Worm (Caenorhabditis elegans) whole organism, L4/young adult: ENCODE results near the gene fbxa-27.

Experiments used
- W03F9.2 ChIP-seq: fragments of 150-350 bp; optimal IDR thresholded peaks from 2 replicates; lab custom pipeline; 2014; ENCODE audit warnings: missing biosample characterization, missing genetic modification characterization
- dao-5 ChIP-seq: sonication (generic microtip); optimal IDR thresholded peaks from 2 replicates; lab custom pipeline; 2016; ENCODE audit warnings: missing genotype, missing genetic modification characterization, moderate library complexity, missing compliant biosample characterization
- him-1 ChIP-seq: sonication (generic microtip); optimal IDR thresholded peaks from 2 replicates; lab custom pipeline; 2016; ENCODE audit warnings: missing genotype, missing genetic modification reagents, missing genetic modification characterization, missing compliant biosample characterization

DNA sequence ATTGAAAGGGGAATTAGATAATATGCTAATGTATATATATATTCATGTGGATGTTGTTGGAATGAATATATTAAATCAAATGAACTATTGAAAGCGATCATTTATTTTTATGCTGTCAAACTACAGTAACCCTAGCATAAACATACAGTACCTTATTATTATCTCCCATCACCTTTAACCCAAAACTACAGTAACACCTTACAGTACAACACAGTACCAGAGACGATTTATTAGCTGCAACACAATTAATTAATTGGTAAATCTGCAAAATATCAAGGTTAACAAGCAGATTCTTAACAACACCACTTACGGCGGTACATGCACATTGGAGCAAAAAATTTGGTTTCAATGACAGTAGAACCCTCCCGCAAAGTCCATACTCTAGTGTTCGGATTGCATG is 12.6 kb downstream of the fbxa-27 start, which contains the start of gene Y82E9BL.1:
- TF ChIP-seq him-1 (tag; lab: Kevin White, UChicago) (no peak), W03F9.2 (tag; lab: Kevin White, UChicago) (no peak), dao-5 (tag; lab: Kevin White, UChicago) (no peak)
